Worm (Caenorhabditis elegans) whole organism, early embryonic: ENCODE data around the gene moc-6.

ENCODE experiments used
- B0310.2 ChIP-seq: sonication (generic microtip); optimal IDR thresholded peaks from 2 replicates; lab custom pipeline; 2016; ENCODE audit warnings: mild to moderate bottlenecking, missing genetic modification characterization, missing compliant biosample characterization
- F13C5.2 ChIP-seq: sonication (generic microtip); optimal IDR thresholded peaks from 2 replicates; lab custom pipeline; 2017; ENCODE audit warnings: mild to moderate bottlenecking, missing genetic modification characterization, inconsistent platforms, missing compliant biosample characterization
- aly-1 ChIP-seq: sonication (generic microtip); optimal IDR thresholded peaks from 2 replicates; lab custom pipeline; 2016; ENCODE audit warnings: missing genetic modification characterization, missing compliant biosample characterization
- ama-1 ChIP-seq: fragments of 150-350 bp; optimal IDR thresholded peaks from 2 replicates; lab custom pipeline; 2014
- ceh-13 ChIP-seq: fragments of 200-800 bp; sonication (Bioruptor generic); optimal IDR thresholded peaks from 2 replicates; lab custom pipeline; 2018; ENCODE audit warnings: mild to moderate bottlenecking, missing genetic modification characterization, missing compliant biosample characterization
- ceh-36 ChIP-seq: sonication (generic microtip); optimal IDR thresholded peaks from 2 replicates; lab custom pipeline; 2016; ENCODE audit warnings: missing genetic modification characterization, inconsistent platforms, missing compliant biosample characterization
- ets-7 ChIP-seq: sonication (generic microtip); optimal IDR thresholded peaks from 2 replicates; lab custom pipeline; 2016; ENCODE audit warnings: missing genotype, missing genetic modification characterization, missing compliant biosample characterization
- flt-1 ChIP-seq: fragments of 200-800 bp; sonication (Bioruptor generic); IDR thresholded peaks from 2 replicates; pipeline ENCODE4 v1.3.6; 2022; ENCODE audit warnings: missing genetic modification characterization, missing compliant biosample characterization
- hmbx-1 ChIP-seq: sonication (generic microtip); optimal IDR thresholded peaks from 2 replicates; lab custom pipeline; 2016; ENCODE audit warnings: mild to moderate bottlenecking, missing genetic modification characterization, missing compliant biosample characterization
- hmg-4 ChIP-seq: fragments of 200-800 bp; sonication (Bioruptor generic); optimal IDR thresholded peaks from 2 replicates; lab custom pipeline; 2018; ENCODE audit warnings: mild to moderate bottlenecking, missing genetic modification characterization, missing compliant biosample characterization
- hnd-1 ChIP-seq: sonication (generic microtip); optimal IDR thresholded peaks from 2 replicates; lab custom pipeline; 2016; ENCODE audit warnings: missing genetic modification characterization, missing compliant biosample characterization
- pes-1 ChIP-seq: fragments of 200-800 bp; sonication (Bioruptor generic); IDR thresholded peaks from 2 replicates; pipeline ENCODE4 v1.3.6; 2022; ENCODE audit warnings: missing genetic modification reagents, missing genetic modification characterization, missing compliant biosample characterization
- scrt-1 ChIP-seq: fragments of 200-800 bp; sonication (Bioruptor generic); IDR thresholded peaks from 2 replicates; pipeline ENCODE4 v1.3.6; 2022; ENCODE audit warnings: missing genetic modification characterization, missing compliant biosample characterization
- sea-1 ChIP-seq: fragments of 200-800 bp; sonication (Bioruptor generic); conservative IDR thresholded peaks from 2 replicates; pipeline ENCODE4 v1.3.6; 2022; ENCODE audit warnings: missing genetic modification characterization, missing compliant biosample characterization
- tbx-11 ChIP-seq: fragments of 200-800 bp; sonication (Bioruptor generic); IDR thresholded peaks from 2 replicates; pipeline ENCODE4 v1.3.6; 2022; ENCODE audit warnings: missing genetic modification characterization, missing compliant biosample characterization
- tbx-37 ChIP-seq: fragments of 200-800 bp; sonication (Bioruptor generic); conservative IDR thresholded peaks from 2 replicates; pipeline ENCODE4 v1.3.6; 2022; ENCODE audit warnings: missing genetic modification reagents, missing genetic modification characterization, missing compliant biosample characterization
- tra-4 ChIP-seq: sonication (generic microtip); optimal IDR thresholded peaks from 2 replicates; lab custom pipeline; 2017; ENCODE audit warnings: missing genetic modification characterization, missing compliant biosample characterization

The moc-6 gene

DNA sequence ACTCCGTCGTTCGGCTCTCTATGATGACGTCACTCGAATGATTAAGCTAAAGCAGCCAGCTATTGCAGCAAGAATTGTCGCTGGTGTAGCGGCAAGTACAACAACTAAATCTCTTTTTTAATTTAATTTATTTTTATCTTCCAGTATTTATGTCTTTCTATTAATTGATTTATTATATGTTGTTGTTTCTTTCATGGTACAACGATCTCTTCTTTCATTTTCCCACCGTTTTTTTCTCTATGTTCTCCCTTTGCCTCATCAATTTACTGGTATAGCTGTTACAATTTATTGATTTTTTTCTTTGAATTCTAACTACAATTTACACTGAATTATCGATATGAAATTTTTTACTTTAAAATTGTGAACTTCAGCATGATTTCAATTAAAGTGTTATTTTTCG, at the start of gene moc-6:
Gene moc-6, plus strand, starts transcription at position 301 of the 400 bp plus-strand sequence.
- TF ChIP-seq ceh-36 (tag; lab: Kevin White, UChicago) (no peak), tra-4 (tag; lab: Kevin White, UChicago) (no peak)

DNA sequence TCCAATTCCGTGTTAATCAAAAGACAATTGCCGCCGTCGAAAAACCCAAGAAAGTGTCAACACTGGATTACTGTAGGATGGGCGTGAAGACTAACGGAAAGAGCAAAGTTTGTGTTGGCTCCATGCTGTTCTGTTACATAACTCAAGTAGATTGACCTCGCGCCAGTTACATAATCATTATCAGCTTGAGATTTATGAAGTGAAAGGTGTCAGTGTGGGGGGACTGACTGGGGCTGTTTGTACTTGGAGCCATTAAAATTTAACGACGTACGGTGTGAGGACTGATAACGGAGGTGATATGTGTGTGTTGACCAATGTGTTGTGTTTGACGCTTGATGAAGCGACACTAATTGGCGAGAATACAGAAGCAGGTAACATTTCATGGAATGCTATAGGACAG, 49.0 kb upstream of the moc-6 start:
- TF ChIP-seq ama-1 (lab: Kevin White, UChicago) (no peak), ets-7 (no peak), F13C5.2 (tag; lab: Kevin White, UChicago) (no peak), B0310.2 (tag; lab: Kevin White, UChicago) (no peak), hnd-1 (tag; lab: Kevin White, UChicago) (no peak), sea-1 (GFP tag; lab: Robert Waterston, UW) (no peak), scrt-1 (GFP tag; lab: Robert Waterston, UW) (no peak), flt-1 (GFP tag; lab: Robert Waterston, UW) (no peak), tbx-11 (GFP tag; lab: Robert Waterston, UW) (no peak)

DNA sequence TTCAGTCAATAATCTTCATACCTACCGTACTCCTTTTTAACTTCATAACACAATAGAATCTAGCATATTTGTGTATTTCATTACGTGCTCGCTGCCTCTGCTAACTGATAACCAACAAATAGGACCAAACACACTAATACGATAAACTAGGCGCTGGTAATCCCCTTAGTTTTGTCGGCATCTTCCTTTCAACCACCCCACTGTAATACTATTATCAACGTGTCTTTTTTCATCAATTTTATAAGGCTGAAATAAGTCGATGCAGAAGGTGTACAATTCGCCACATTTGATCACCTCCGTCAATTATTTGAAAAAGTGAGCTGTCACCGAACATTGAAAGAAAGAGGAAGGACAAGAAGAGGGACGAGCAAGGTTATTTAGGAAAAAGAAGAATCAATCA, 48.3 kb upstream of the moc-6 start:
- TF ChIP-seq aly-1 (tag; lab: Kevin White, UChicago) (no peak), hmbx-1 (no peak), tra-4 (tag; lab: Kevin White, UChicago) (no peak), tbx-11 (GFP tag; lab: Robert Waterston, UW) (no peak), ceh-13 (GFP tag; lab: Kevin White, UChicago) (no peak), ceh-36 (tag; lab: Kevin White, UChicago) (no peak), flt-1 (GFP tag; lab: Robert Waterston, UW) (no peak), tbx-37 (no peak), ama-1 (lab: Kevin White, UChicago) (no peak), scrt-1 (GFP tag; lab: Robert Waterston, UW) (no peak), B0310.2 (tag; lab: Kevin White, UChicago) (no peak)

DNA sequence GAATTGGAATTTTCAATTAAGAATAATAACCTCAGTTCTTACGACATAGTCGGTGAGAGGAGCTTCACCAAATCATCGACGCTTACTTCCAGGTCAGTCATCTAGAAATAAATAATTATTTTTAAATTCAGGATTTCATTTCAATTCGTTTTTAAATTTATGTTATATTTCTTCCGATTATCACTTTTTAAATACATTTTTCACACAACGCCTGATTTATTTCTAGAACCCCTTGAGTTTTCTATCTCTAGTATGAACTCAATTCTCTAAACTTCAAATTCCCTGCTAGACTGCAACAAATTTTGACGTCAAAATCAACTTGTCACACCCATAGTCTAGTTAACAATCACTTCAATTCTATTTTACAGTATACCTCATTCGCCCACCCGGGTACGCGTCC, 46.3 kb upstream of the moc-6 start, which contains the start of gene Y54H5A.2:
Gene Y54H5A.2, minus strand, starts transcription at position 101 of the 400 bp plus-strand sequence.
- TF ChIP-seq hmbx-1: no peak
- no peak for TF ChIP-seq hmg-4 (GFP tag; lab: Kevin White, UChicago)
- TF ChIP-seq ama-1 (lab: Kevin White, UChicago): no peak
- TF ChIP-seq tbx-11 (GFP tag; lab: Robert Waterston, UW): no peak
- TF ChIP-seq aly-1 (tag; lab: Kevin White, UChicago): no peak
- TF ChIP-seq hnd-1 (tag; lab: Kevin White, UChicago): no peak
- no peak for TF ChIP-seq flt-1 (GFP tag; lab: Robert Waterston, UW)
- no peak for TF ChIP-seq ets-7
- no peak for TF ChIP-seq sea-1 (GFP tag; lab: Robert Waterston, UW)
- TF ChIP-seq tra-4 (tag; lab: Kevin White, UChicago): no peak
- TF ChIP-seq F13C5.2 (tag; lab: Kevin White, UChicago): no peak
- no peak for TF ChIP-seq ceh-13 (GFP tag; lab: Kevin White, UChicago)
- no peak for TF ChIP-seq scrt-1 (GFP tag; lab: Robert Waterston, UW)
- TF ChIP-seq tbx-37: no peak

DNA sequence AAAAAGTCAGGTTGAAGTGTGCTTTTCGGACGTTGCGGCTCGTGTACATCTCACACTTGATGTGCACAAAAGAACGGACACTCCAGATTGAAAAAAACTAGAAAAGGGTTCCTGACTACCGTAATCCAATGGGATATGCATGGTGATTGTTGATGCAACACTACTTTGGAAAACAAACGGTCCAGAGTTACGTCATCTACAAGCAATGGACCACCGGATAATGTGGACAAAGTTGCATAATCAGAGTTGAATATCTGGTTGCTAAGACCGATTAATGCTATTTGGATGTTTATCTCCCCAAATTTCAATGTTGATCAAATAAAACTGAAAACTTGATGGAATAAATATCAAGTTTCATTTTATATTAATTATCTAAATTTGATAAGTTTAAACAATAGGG, 45.8 kb upstream of the moc-6 start:
- TF ChIP-seq ama-1 (lab: Kevin White, UChicago) (no peak), ceh-13 (GFP tag; lab: Kevin White, UChicago) (no peak), sea-1 (GFP tag; lab: Robert Waterston, UW) (no peak), scrt-1 (GFP tag; lab: Robert Waterston, UW) (no peak), F13C5.2 (tag; lab: Kevin White, UChicago) (no peak), ets-7 (no peak), hmg-4 (GFP tag; lab: Kevin White, UChicago) (no peak), hnd-1 (tag; lab: Kevin White, UChicago) (no peak), tbx-11 (GFP tag; lab: Robert Waterston, UW) (no peak), aly-1 (tag; lab: Kevin White, UChicago) (no peak), tbx-37 (no peak), flt-1 (GFP tag; lab: Robert Waterston, UW) (no peak), tra-4 (tag; lab: Kevin White, UChicago) (no peak), B0310.2 (tag; lab: Kevin White, UChicago) (no peak), hmbx-1 (no peak), pes-1 (no peak), ceh-36 (tag; lab: Kevin White, UChicago) (no peak)

DNA sequence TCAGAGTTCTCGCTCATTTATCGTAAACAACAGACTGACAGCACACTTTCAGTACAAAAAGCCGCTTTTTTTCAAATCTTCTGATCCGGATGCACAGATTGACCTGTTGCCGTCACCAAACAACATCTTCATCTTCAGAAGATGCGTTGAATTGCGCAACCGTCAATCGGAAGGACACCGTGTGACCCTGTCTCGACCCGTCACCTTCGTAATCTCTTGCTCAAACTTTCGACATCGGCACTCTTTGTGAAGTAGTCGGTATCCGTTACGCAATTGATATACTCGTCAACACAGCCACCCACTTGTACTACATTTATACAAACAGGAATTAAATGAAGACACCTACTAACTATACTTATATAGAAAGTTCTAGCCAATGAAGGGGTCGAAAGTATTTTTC, 44.8 kb upstream of the moc-6 start:
- TF ChIP-seq hmg-4 (GFP tag; lab: Kevin White, UChicago) (no peak), hmbx-1 (no peak), scrt-1 (GFP tag; lab: Robert Waterston, UW) (no peak), pes-1 (no peak), ets-7 (no peak), tbx-37 (no peak), sea-1 (GFP tag; lab: Robert Waterston, UW) (no peak), ceh-13 (GFP tag; lab: Kevin White, UChicago) (no peak), aly-1 (tag; lab: Kevin White, UChicago) (no peak), hnd-1 (tag; lab: Kevin White, UChicago) (no peak), tbx-11 (GFP tag; lab: Robert Waterston, UW) (no peak), ceh-36 (tag; lab: Kevin White, UChicago) (no peak), ama-1 (lab: Kevin White, UChicago) (no peak), F13C5.2 (tag; lab: Kevin White, UChicago) (no peak)

DNA sequence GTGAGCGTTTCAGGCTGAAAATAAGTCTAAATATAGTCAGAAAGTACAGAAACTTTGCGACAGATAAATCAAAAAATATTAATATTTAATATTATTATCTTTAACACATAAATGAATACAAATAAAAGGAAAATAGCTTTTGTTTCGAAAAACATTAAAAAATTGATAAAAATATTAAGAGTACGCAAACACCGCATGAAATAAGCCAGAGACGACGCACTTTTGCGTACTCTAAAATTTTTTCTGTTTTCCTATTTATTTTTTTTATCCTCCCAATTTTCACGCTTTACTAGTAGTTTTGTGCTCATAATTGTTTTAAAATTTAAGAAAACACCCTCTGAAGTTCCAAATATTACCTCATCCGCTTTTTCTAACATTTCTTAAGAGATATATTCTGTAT, 42.7 kb upstream of the moc-6 start, which contains the start of the genes rbm-42 and grwd-1:
Gene rbm-42, minus strand, starts transcription at position 93 of the 400 bp plus-strand sequence.
Gene grwd-1, plus strand, starts transcription at position 328 of the 400 bp plus-strand sequence.
- TF ChIP-seq aly-1 (tag; lab: Kevin White, UChicago) (no peak), scrt-1 (GFP tag; lab: Robert Waterston, UW) (no peak), F13C5.2 (tag; lab: Kevin White, UChicago) (peak; percentile 16), tbx-11 (GFP tag; lab: Robert Waterston, UW) (no peak)
